Fruit fly (Drosophila melanogaster): ENCODE results near the gene CG33257.

DNA sequence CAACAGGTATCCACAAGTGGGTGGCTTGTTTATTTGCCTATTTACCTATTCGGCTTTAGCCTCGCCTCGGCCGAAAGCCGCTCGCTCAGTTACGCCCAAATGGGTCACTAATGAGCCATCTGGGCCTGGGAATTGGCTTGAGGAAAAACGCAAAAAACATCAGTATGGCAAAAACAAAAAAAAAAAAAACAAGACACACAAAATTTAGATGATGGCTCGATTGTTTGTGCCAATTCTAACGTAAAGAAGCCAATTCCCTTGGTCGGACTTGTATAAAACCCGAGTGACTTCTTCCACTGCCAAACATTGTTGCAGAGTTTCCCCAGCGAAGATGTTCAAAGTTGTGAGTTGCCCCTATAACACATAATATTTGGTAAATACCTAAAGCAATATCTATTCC, 45.0 kb upstream of the CG33257 start, which contains the start of gene CG4982:
- TF ChIP-seq ttk (optimal IDR thresholded peaks at IDR 0.05) (no peak), psq (optimal IDR thresholded peaks at IDR 0.05) (no peak), insv (optimal IDR thresholded peaks at IDR 0.05) (no peak), h (optimal IDR thresholded peaks at IDR 0.05) (no peak), Myc (optimal IDR thresholded peaks at IDR 0.05) (no peak), Sin3A (optimal IDR thresholded peaks at IDR 0.05) (no peak)
